Fruit fly (Drosophila melanogaster): ENCODE measurements around the gene CG34116.

- no peak for TF ChIP-seq Eip78C (GFP tag)
- no peak for TF ChIP-seq salr (GFP tag; optimal IDR thresholded peaks at IDR 0.05)
- no peak for TF ChIP-seq OdsH (GFP tag; optimal IDR thresholded peaks at IDR 0.05)
- TF ChIP-seq fd85E (GFP tag; optimal IDR thresholded peaks at IDR 0.05), result no peak
- no peak for TF ChIP-seq Hr38 (GFP tag; optimal IDR thresholded peaks at IDR 0.05)
- TF ChIP-seq spab (GFP tag; optimal IDR thresholded peaks at IDR 0.05), result no peak
- TF ChIP-seq dac (GFP tag; optimal IDR thresholded peaks at IDR 0.05), result no peak
- no peak for TF ChIP-seq Blimp-1 (GFP tag; optimal IDR thresholded peaks at IDR 0.05)
- TF ChIP-seq CG8632 (GFP tag; optimal IDR thresholded peaks at IDR 0.05), result no peak
- no peak for TF ChIP-seq Ets96B (tag; optimal IDR thresholded peaks at IDR 0.05)
- no peak for TF ChIP-seq Sox102F (GFP tag; optimal IDR thresholded peaks at IDR 0.05)
- no peak for TF ChIP-seq CG6163 (GFP tag; IDR thresholded peaks at IDR 0.05)
- no peak for TF ChIP-seq Hr39 (GFP tag; optimal IDR thresholded peaks at IDR 0.05)
- TF ChIP-seq CG7368 (GFP tag; optimal IDR thresholded peaks at IDR 0.05), result no peak
These were observed at the start of gene CG34116 for dm6 chr3L:19805895-19806294.
